Fruit fly (Drosophila melanogaster) whole organism, adult: ENCODE results near the gene spdi.

Source experiments
- CG1620 ChIP-seq: fragments of 200-800 bp; sonication (Bioruptor generic); optimal IDR thresholded peaks from 2 replicates; lab custom pipeline; 2016; ENCODE audit warnings: missing biosample characterization, missing genetic modification characterization
- CG7045 ChIP-seq: fragments of 200-800 bp; sonication (Bioruptor generic); optimal IDR thresholded peaks from 2 replicates; lab custom pipeline; 2017; ENCODE audit warnings: missing biosample characterization, mild to moderate bottlenecking, missing genetic modification characterization
- CG7101 ChIP-seq: fragments of 200-800 bp; sonication (Bioruptor generic); optimal IDR thresholded peaks from 2 replicates; lab custom pipeline; 2018; ENCODE audit warnings: missing biosample characterization, mild to moderate bottlenecking, missing genetic modification characterization, moderate library complexity
- Clk ChIP-seq: fragments of 200-800 bp; sonication (Bioruptor generic); optimal IDR thresholded peaks from 2 replicates; lab custom pipeline; 2017; ENCODE audit warnings: missing biosample characterization, missing genetic modification characterization
- Hr96 ChIP-seq: fragments of 200-800 bp; sonication (Bioruptor generic); optimal IDR thresholded peaks from 2 replicates; lab custom pipeline; 2016; ENCODE audit warnings: missing biosample characterization, missing genetic modification characterization
- bab1 ChIP-seq: fragments of 200-800 bp; sonication (Bioruptor generic); optimal IDR thresholded peaks from 3 replicates; lab custom pipeline; 2019; ENCODE audit warnings: missing biosample characterization, mild to moderate bottlenecking, missing genetic modification characterization, moderate library complexity
- kay ChIP-seq: fragments of 200-800 bp; sonication (Bioruptor generic); peaks from one replicate; lab custom pipeline; 2016; ENCODE audit warnings: missing biosample characterization, missing genetic modification characterization, borderline replicate concordance
- ovo ChIP-seq: fragments of 200-800 bp; sonication (Bioruptor generic); optimal IDR thresholded peaks from 2 replicates; lab custom pipeline; 2016; ENCODE audit warnings: missing biosample characterization, missing genetic modification characterization
- pad ChIP-seq: fragments of 200-800 bp; sonication (Bioruptor generic); optimal IDR thresholded peaks from 3 replicates; lab custom pipeline; 2017; ENCODE audit warnings: missing biosample characterization, missing genetic modification characterization, mild to moderate bottlenecking, moderate library complexity, missing genetic modification reagents

DNA sequence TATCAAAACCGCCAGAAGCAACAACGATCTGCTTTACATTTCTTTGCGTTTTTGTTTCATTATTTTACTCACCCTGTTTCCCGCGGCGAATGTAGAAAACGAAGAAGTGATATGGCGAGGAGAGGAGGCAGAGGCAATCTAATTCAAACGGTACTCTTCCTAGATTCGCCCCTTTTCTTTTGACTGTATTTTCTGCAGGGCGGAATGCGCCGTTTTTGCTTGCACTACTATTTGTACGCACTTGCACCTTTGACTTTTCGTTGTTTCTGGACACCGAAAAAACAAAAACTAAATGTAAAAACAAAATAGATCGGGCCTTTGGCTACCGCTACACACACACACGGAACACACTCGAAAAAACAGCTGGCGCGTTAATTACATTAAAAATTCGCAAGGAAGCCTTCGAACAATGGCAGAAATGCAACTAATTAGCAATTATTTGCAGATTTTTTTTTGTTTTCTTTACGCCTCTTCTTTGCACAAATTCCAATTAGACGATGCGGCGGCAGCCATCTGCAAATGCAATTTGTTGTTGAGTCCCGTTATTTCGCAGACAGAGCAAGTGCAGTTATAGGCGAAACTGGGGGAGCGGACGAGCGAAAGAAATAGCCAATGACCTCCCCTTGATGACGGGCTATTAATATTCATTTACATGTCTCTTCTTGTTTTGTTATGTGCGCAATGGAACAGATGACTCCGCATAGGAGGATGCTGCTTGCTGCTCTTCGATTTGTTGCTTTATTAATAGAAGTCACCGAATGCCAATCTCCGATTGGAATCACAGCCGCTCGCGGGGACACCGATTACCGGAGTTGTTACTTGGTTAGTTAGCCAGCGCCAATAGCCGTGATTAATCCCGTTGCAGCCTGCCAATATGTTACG is 534 bp downstream of the spdi start:
- TF ChIP-seq bab1 (GFP tag; lab: Kevin White, UChicago) (no peak), CG7101 (no peak), kay (GFP tag; lab: Kevin White, UChicago) (no peak), Clk (GFP tag; lab: Kevin White, UChicago) (no peak), ovo (GFP tag; lab: Kevin White, UChicago) (peak; percentile 82), CG7045 (GFP tag; lab: Kevin White, UChicago) (no peak), pad (GFP tag; lab: Kevin White, UChicago) (peak; percentile 94), CG1620 (GFP tag; lab: Kevin White, UChicago) (no peak), Hr96 (no peak)
